Fruit fly (Drosophila melanogaster) whole organism, embryonic: Measurements from ENCODE around the gene CG42841.

Experiments used
- Abd-B ChIP-seq: fragments of 200-800 bp; sonication (Bioruptor generic); optimal IDR thresholded peaks from 2 replicates; lab custom pipeline; 2018; ENCODE audit warnings: missing biosample characterization, mild to moderate bottlenecking, missing genetic modification characterization, moderate library complexity
- BtbVII ChIP-seq: fragments of 200-800 bp; sonication (Bioruptor generic); optimal IDR thresholded peaks from 3 replicates; lab custom pipeline; 2017; ENCODE audit warnings: missing biosample characterization, mild to moderate bottlenecking, missing genetic modification characterization
- CG10209 ChIP-seq: fragments of 200-800 bp; sonication (Bioruptor generic); optimal IDR thresholded peaks from 3 replicates; lab custom pipeline; 2017; ENCODE audit warnings: missing biosample characterization, mild to moderate bottlenecking, missing genetic modification characterization, missing genetic modification reagents
- CG11093 ChIP-seq: fragments of 200-800 bp; sonication (Bioruptor generic); IDR thresholded peaks from 3 replicates; pipeline ENCODE4 v1.3.6; 2022; ENCODE audit warnings: missing biosample characterization, missing genetic modification characterization
- CG12769 ChIP-seq: fragments of 200-800 bp; sonication (Bioruptor generic); optimal IDR thresholded peaks from 2 replicates; lab custom pipeline; 2019; ENCODE audit warnings: missing biosample characterization, mild to moderate bottlenecking, missing genetic modification characterization, moderate library complexity
- CG1602 ChIP-seq: fragments of 200-800 bp; sonication (Bioruptor generic); optimal IDR thresholded peaks from 3 replicates; lab custom pipeline; 2016; ENCODE audit warnings: missing biosample characterization, missing genetic modification characterization
- CG18262 ChIP-seq: fragments of 200-800 bp; optimal IDR thresholded peaks from 3 replicates; lab custom pipeline; 2019; ENCODE audit warnings: missing biosample characterization, mild to moderate bottlenecking, missing genetic modification characterization, moderate library complexity
- CG2116 ChIP-seq: fragments of 200-800 bp; sonication (Bioruptor generic); optimal IDR thresholded peaks from 3 replicates; lab custom pipeline; 2018; ENCODE audit warnings: missing biosample characterization, mild to moderate bottlenecking, missing genetic modification characterization
- CG32767 ChIP-seq: fragments of 200-800 bp; sonication (Bioruptor generic); IDR thresholded peaks from 2 replicates; pipeline ENCODE4 v1.3.6; 2022; ENCODE audit warnings: missing biosample characterization, missing genetic modification characterization
- CG4404 ChIP-seq: fragments of 200-800 bp; sonication (Bioruptor generic); IDR thresholded peaks from 2 replicates; pipeline ENCODE4 v1.3.6; 2022; ENCODE audit warnings: missing biosample characterization, missing genetic modification characterization
- CG4730 ChIP-seq: fragments of 200-800 bp; sonication (Bioruptor generic); IDR thresholded peaks from 2 replicates; pipeline ENCODE4 v1.3.6; 2022; ENCODE audit warnings: missing biosample characterization, missing genetic modification characterization
- CG6654 ChIP-seq: fragments of 200-800 bp; sonication (Bioruptor generic); optimal IDR thresholded peaks from 2 replicates; lab custom pipeline; 2017; ENCODE audit warnings: missing biosample characterization, mild to moderate bottlenecking, missing genetic modification characterization
- CG6689 ChIP-seq: fragments of 200-800 bp; sonication (Bioruptor generic); IDR thresholded peaks from 2 replicates; pipeline ENCODE4 v1.3.6; 2022; ENCODE audit warnings: missing biosample characterization, missing genetic modification characterization
- CG8281 ChIP-seq: fragments of 200-800 bp; sonication (Bioruptor generic); optimal IDR thresholded peaks from 2 replicates; lab custom pipeline; 2018; ENCODE audit warnings: missing biosample characterization, mild to moderate bottlenecking, missing genetic modification characterization, moderate library complexity
- CG9609 ChIP-seq: fragments of 200-800 bp; sonication (Bioruptor generic); optimal IDR thresholded peaks from 3 replicates; lab custom pipeline; 2016; ENCODE audit warnings: missing biosample characterization, missing genetic modification characterization
- CG9817 ChIP-seq: fragments of 200-800 bp; sonication (Bioruptor generic); optimal IDR thresholded peaks from 2 replicates; lab custom pipeline; 2018; ENCODE audit warnings: missing biosample characterization, mild to moderate bottlenecking, missing genetic modification characterization, moderate library complexity
- CkIIα-i1 ChIP-seq: fragments of 200-800 bp; sonication (Bioruptor generic); IDR thresholded peaks from 2 replicates; pipeline ENCODE4 v1.3.6; 2022; ENCODE audit warnings: missing biosample characterization, missing genetic modification characterization
- CrebB ChIP-seq: fragments of 200-800 bp; sonication (Bioruptor generic); optimal IDR thresholded peaks from 3 replicates; lab custom pipeline; 2018; ENCODE audit warnings: missing biosample characterization, mild to moderate bottlenecking, missing genetic modification characterization
- Doc2 ChIP-seq: fragments of 200-800 bp; sonication (Bioruptor generic); IDR thresholded peaks from 2 replicates; pipeline ENCODE4 v1.3.6; 2022; ENCODE audit warnings: missing biosample characterization, missing genetic modification characterization
- Ets65A ChIP-seq: fragments of 200-800 bp; sonication (Bioruptor generic); peaks from one replicate; lab custom pipeline; 2016; ENCODE audit warnings: missing biosample characterization, missing genetic modification characterization
- Fer2 ChIP-seq: fragments of 200-800 bp; sonication (Bioruptor generic); optimal IDR thresholded peaks from 2 replicates; lab custom pipeline; 2018; ENCODE audit warnings: missing biosample characterization, mild to moderate bottlenecking, missing genetic modification characterization, moderate library complexity
- Gsc ChIP-seq: fragments of 200-800 bp; sonication (Bioruptor generic); IDR thresholded peaks from 2 replicates; pipeline ENCODE4 v1.3.6; 2022; ENCODE audit warnings: missing biosample characterization, missing genetic modification characterization
- H2.0 ChIP-seq: fragments of 200-800 bp; sonication (Bioruptor generic); IDR thresholded peaks from 2 replicates; pipeline ENCODE4 v1.3.6; 2022; ENCODE audit warnings: missing biosample characterization, missing genetic modification characterization
- Lpt ChIP-seq: fragments of >200 bp; optimal IDR thresholded peaks from 2 replicates; lab custom pipeline; 2018; ENCODE audit warnings: missing biosample characterization, missing genetic modification characterization
- Max ChIP-seq: fragments of 200-800 bp; sonication (Bioruptor generic); optimal IDR thresholded peaks from 2 replicates; lab custom pipeline; 2016; ENCODE audit warnings: missing biosample characterization, mild to moderate bottlenecking, missing genetic modification characterization
- Med ChIP-seq: fragments of 200-800 bp; sonication (Bioruptor generic); peaks from one replicate; lab custom pipeline; 2016; ENCODE audit warnings: missing biosample characterization, missing genetic modification characterization, mild to moderate bottlenecking, inconsistent platforms, moderate library complexity
- Mrtf ChIP-seq: fragments of 200-800 bp; sonication (Bioruptor generic); IDR thresholded peaks from 3 replicates; pipeline ENCODE4 v1.3.6; 2022; ENCODE audit warnings: missing biosample characterization, missing genetic modification characterization
- Oli ChIP-seq: fragments of 200-800 bp; sonication (Bioruptor generic); optimal IDR thresholded peaks from 2 replicates; lab custom pipeline; 2018; ENCODE audit warnings: missing biosample characterization, mild to moderate bottlenecking, missing genetic modification characterization, moderate library complexity
- Sry-β ChIP-seq: fragments of 200-800 bp; sonication (Bioruptor generic); optimal IDR thresholded peaks from 2 replicates; lab custom pipeline; 2018; ENCODE audit warnings: missing biosample characterization, mild to moderate bottlenecking, missing genetic modification characterization, moderate library complexity
- amos ChIP-seq: fragments of 200-800 bp; sonication (Bioruptor generic); IDR thresholded peaks from 2 replicates; pipeline ENCODE4 v1.3.6; 2022; ENCODE audit warnings: missing biosample characterization, missing genetic modification characterization; ENCODE audit not compliant: partially characterized antibody
- chif ChIP-seq, 2 experiments: fragments of 200-800 bp; sonication (Bioruptor generic); optimal IDR thresholded peaks; 3 replicates each; lab custom pipeline; 2016; ENCODE audit warnings: missing biosample characterization in 2 of 2, missing genetic modification characterization in 2 of 2
- cwo ChIP-seq: fragments of 200-800 bp; sonication (Bioruptor generic); optimal IDR thresholded peaks from 3 replicates; lab custom pipeline; 2017; ENCODE audit warnings: missing biosample characterization, missing genetic modification characterization, mild to moderate bottlenecking, moderate library complexity, missing genetic modification reagents
- disco-r ChIP-seq: fragments of 200-800 bp; sonication (Bioruptor generic); optimal IDR thresholded peaks from 2 replicates; lab custom pipeline; 2016; ENCODE audit warnings: missing biosample characterization, missing genetic modification characterization
- dpn ChIP-seq, 2 experiments: fragments of 200-800 bp; sonication (Bioruptor generic); optimal IDR thresholded peaks; 3 replicates each; lab custom pipeline; 2016; ENCODE audit warnings: missing biosample characterization in 2 of 2, missing genetic modification characterization in 2 of 2
- ems ChIP-seq: fragments of 200-800 bp; sonication (Bioruptor generic); optimal IDR thresholded peaks from 3 replicates; lab custom pipeline; 2016; ENCODE audit warnings: missing biosample characterization, missing genetic modification characterization
- fd102C ChIP-seq: fragments of 200-800 bp; sonication (Bioruptor generic); optimal IDR thresholded peaks from 2 replicates; lab custom pipeline; 2018; ENCODE audit warnings: missing biosample characterization, mild to moderate bottlenecking, missing genetic modification characterization, moderate library complexity
- grau ChIP-seq: fragments of 200-800 bp; optimal IDR thresholded peaks from 3 replicates; lab custom pipeline; 2019; ENCODE audit warnings: missing biosample characterization, mild to moderate bottlenecking, missing genetic modification characterization, moderate library complexity
- her ChIP-seq: fragments of 200-800 bp; sonication (Bioruptor generic); optimal IDR thresholded peaks from 2 replicates; lab custom pipeline; 2016; ENCODE audit warnings: missing biosample characterization, missing genetic modification characterization
- inv ChIP-seq: fragments of 200-800 bp; sonication (Bioruptor generic); IDR thresholded peaks from 2 replicates; pipeline ENCODE4 v1.3.6; 2022; ENCODE audit warnings: missing biosample characterization, missing genetic modification characterization; ENCODE audit not compliant: partially characterized antibody
- luna ChIP-seq: fragments of 200-800 bp; sonication (Bioruptor generic); optimal IDR thresholded peaks from 2 replicates; lab custom pipeline; 2016; ENCODE audit warnings: missing biosample characterization, missing genetic modification characterization
- nerfin-1 ChIP-seq: fragments of 200-800 bp; sonication (Bioruptor generic); optimal IDR thresholded peaks from 3 replicates; lab custom pipeline; 2019; ENCODE audit warnings: missing biosample characterization, mild to moderate bottlenecking, missing genetic modification characterization, moderate library complexity
- oc ChIP-seq: fragments of 200-800 bp; sonication (Bioruptor generic); optimal IDR thresholded peaks from 2 replicates; lab custom pipeline; 2018; ENCODE audit warnings: missing biosample characterization, mild to moderate bottlenecking, missing genetic modification characterization, moderate library complexity
- pfk ChIP-seq: fragments of 200-800 bp; sonication (Bioruptor generic); optimal IDR thresholded peaks from 2 replicates; lab custom pipeline; 2018; ENCODE audit warnings: missing biosample characterization, mild to moderate bottlenecking, missing genetic modification characterization, moderate library complexity
- ranshi ChIP-seq: fragments of 200-800 bp; sonication (Bioruptor generic); IDR thresholded peaks from 2 replicates; pipeline ENCODE4 v1.3.6; 2022; ENCODE audit warnings: missing biosample characterization, missing genetic modification characterization
- schlank ChIP-seq: fragments of 200-800 bp; sonication (Bioruptor generic); optimal IDR thresholded peaks from 2 replicates; lab custom pipeline; 2018; ENCODE audit warnings: missing biosample characterization, mild to moderate bottlenecking, missing genetic modification characterization
- slou ChIP-seq: fragments of 200-800 bp; sonication (Bioruptor generic); optimal IDR thresholded peaks from 3 replicates; lab custom pipeline; 2016; ENCODE audit warnings: missing biosample characterization, missing genetic modification characterization
- stc ChIP-seq: fragments of 200-800 bp; sonication (Bioruptor generic); IDR thresholded peaks from 2 replicates; pipeline ENCODE4 v1.3.6; 2022; ENCODE audit warnings: missing biosample characterization, missing genetic modification characterization
- tll ChIP-seq, 2 experiments: fragments of 200-800 bp in 1 of 2; fragments of >200 bp in 1 of 2; sonication (Bioruptor generic) in 1 of 2; optimal IDR thresholded peaks; 2 replicates each; lab custom pipeline; 2017 to 2019; ENCODE audit warnings: missing biosample characterization in 2 of 2, missing genetic modification characterization in 2 of 2, mild to moderate bottlenecking in 1 of 2, moderate library complexity in 1 of 2
- ttk ChIP-seq: fragments of 200-800 bp; sonication (Bioruptor generic); IDR thresholded peaks from 2 replicates; pipeline ENCODE4 v2.1.2; 2022; ENCODE audit warnings: missing biosample characterization, missing genetic modification characterization
- zfh1 ChIP-seq: fragments of 200-800 bp; sonication (Bioruptor generic); IDR thresholded peaks from 3 replicates; pipeline ENCODE4 v1.3.6; 2022; ENCODE audit warnings: missing biosample characterization, missing genetic modification characterization
- zfh2 ChIP-seq: fragments of 200-800 bp; sonication (Bioruptor generic); optimal IDR thresholded peaks from 2 replicates; lab custom pipeline; 2016; ENCODE audit warnings: missing biosample characterization, missing genetic modification characterization

The CG42841 gene

dm6 chr3L:1962964-1963363 lies 42.5 kb downstream of the CG42841 start, which contains the start of gene SCOT (continued):
- TF ChIP-seq Gsc (GFP tag; lab: Robert Waterston, UW) (peak; percentile 45; the same call in 1 of the 2 replicates), nerfin-1 (tag; lab: Kevin White, UChicago) (no peak), H2.0 (GFP tag; lab: Robert Waterston, UW) (peak; percentile 87), CG1602 (GFP tag; lab: Kevin White, UChicago) (peak; percentile 63), fd102C (GFP tag; lab: Kevin White, UChicago) (no peak), grau (peak; percentile 95), ems (GFP tag; lab: Kevin White, UChicago) (peak; percentile 66), CG32767 (peak; percentile 71; the same call in 1 of the 2 replicates), tll (GFP tag; optimal IDR thresholded peaks at IDR 0.05; lab: Kevin White, UChicago) (no peak), cwo (GFP tag; lab: Kevin White, UChicago) (peak; percentile 8), BtbVII (GFP tag; lab: Kevin White, UChicago) (peak; percentile 16), CG6654 (GFP tag; lab: Kevin White, UChicago) (peak; percentile 21), CG10209 (GFP tag; lab: Kevin White, UChicago) (peak; percentile 66), zfh1 (GFP tag; lab: Robert Waterston, UW) (peak; percentile 85), Lpt (GFP tag; lab: Kevin White, UChicago) (no peak), CG18262 (no peak), CG4730 (peak; percentile 72), CG2116 (peak; percentile 10), CrebB (tag; lab: Kevin White, UChicago) (peak; percentile 50), CG9609 (GFP tag; lab: Kevin White, UChicago) (peak; percentile 51), disco-r (peak; percentile 19), CG12769 (tag; lab: Kevin White, UChicago) (no peak), Abd-B (GFP tag; lab: Kevin White, UChicago) (peak; percentile 3), Mrtf (peak; percentile 66; the same call in 1 of the 3 replicates), her (GFP tag; lab: Kevin White, UChicago) (no peak), CG8281 (tag; lab: Kevin White, UChicago) (no peak), stc (GFP tag; lab: Robert Waterston, UW) (peak; percentile 72), oc (tag; lab: Kevin White, UChicago) (peak; percentile 71), luna (no peak), schlank (tag; lab: Kevin White, UChicago) (no peak), slou (GFP tag; lab: Kevin White, UChicago) (no peak), ranshi (GFP tag; lab: Robert Waterston, UW) (peak; percentile 68; the same call in 1 of the 2 replicates), Doc2 (peak; percentile 56; the same call in 1 of the 2 replicates), Sry-β (no peak), ttk (GFP tag; lab: Robert Waterston, UW) (peak; percentile 87), Fer2 (tag; lab: Kevin White, UChicago) (no peak), zfh2 (peak; percentile 18), CG4404 (GFP tag; lab: Robert Waterston, UW) (peak; percentile 53), CG6689 (GFP tag; lab: Robert Waterston, UW) (peak; percentile 85), Max (GFP tag; lab: Kevin White, UChicago) (no peak), CG9817 (tag; lab: Kevin White, UChicago) (peak; percentile 52), dpn (GFP tag; optimal IDR thresholded peaks at IDR 0.05; lab: Kevin White, UChicago) (peak; percentile 60 to 76), pfk (GFP tag; lab: Kevin White, UChicago) (no peak), chif (GFP tag; optimal IDR thresholded peaks at IDR 0.05; lab: Kevin White, UChicago) (peak; percentile 66 to 70), CkIIα-i1 (no peak), Ets65A (peak; percentile 85), amos (GFP tag; lab: Robert Waterston, UW) (no peak), Med (peak; percentile 91), inv (GFP tag; lab: Robert Waterston, UW) (no peak), Oli (tag; lab: Kevin White, UChicago) (peak; percentile 81), CG11093 (GFP tag; lab: Robert Waterston, UW) (peak; percentile 65; the same call in 2 of the 3 replicates)
